Worm (Caenorhabditis elegans) whole organism, L2 larva: Measurements from ENCODE around the gene Y43E12A.2.

ENCODE experiments used
- dmd-4 ChIP-seq: sonication (generic microtip); optimal IDR thresholded peaks from 2 replicates; lab custom pipeline; 2017; ENCODE audit warnings: missing biosample characterization, missing genetic modification characterization
- nhr-77 ChIP-seq: fragments of 150-350 bp; optimal IDR thresholded peaks from 2 replicates; lab custom pipeline; 2014; ENCODE audit warnings: missing biosample characterization, missing genetic modification characterization
- unc-39 ChIP-seq: fragments of 150-350 bp; optimal IDR thresholded peaks from 2 replicates; lab custom pipeline; 2014; ENCODE audit warnings: missing biosample characterization, missing genetic modification characterization
- ztf-11 ChIP-seq: sonication (generic microtip); optimal IDR thresholded peaks from 2 replicates; lab custom pipeline; 2017; ENCODE audit warnings: missing biosample characterization, missing genetic modification characterization

- TF ChIP-seq ztf-11 (no peak), nhr-77 (tag; lab: Kevin White, UChicago) (no peak), unc-39 (no peak), dmd-4 (tag; lab: Kevin White, UChicago) (no peak)
Observed at ce11 chrIV:11031640-11032039, 49.8 kb downstream of the Y43E12A.2 start.
